Fruit fly (Drosophila melanogaster) whole organism, wandering third instar larva: ENCODE data around the gene CG43137.

ENCODE experiments used
- Abd-B ChIP-seq: fragments of >200 bp; optimal IDR thresholded peaks from 2 replicates; lab custom pipeline; 2017; ENCODE audit warnings: missing biosample characterization, missing genetic modification characterization
- CG32264 ChIP-seq: fragments of 200-800 bp; sonication (Bioruptor generic); optimal IDR thresholded peaks from 2 replicates; lab custom pipeline; 2016; ENCODE audit warnings: missing biosample characterization, missing genetic modification characterization
- CG9705 ChIP-seq: fragments of 200-800 bp; sonication (Bioruptor generic); optimal IDR thresholded peaks from 2 replicates; lab custom pipeline; 2018; ENCODE audit warnings: missing biosample characterization, mild to moderate bottlenecking, missing genetic modification characterization
- CrebA ChIP-seq: fragments of 200-800 bp; sonication (Bioruptor generic); optimal IDR thresholded peaks from 2 replicates; lab custom pipeline; 2016; ENCODE audit warnings: missing biosample characterization, mild to moderate bottlenecking, missing genetic modification characterization, borderline replicate concordance
- Dfd ChIP-seq: fragments of >200 bp; optimal IDR thresholded peaks from 2 replicates; lab custom pipeline; 2017; ENCODE audit warnings: missing biosample characterization, missing genetic modification characterization
- Dif ChIP-seq: fragments of 200-275, 200-300 bp; sonication (Bioruptor generic); optimal IDR thresholded peaks from 2 replicates; lab custom pipeline; 2018; ENCODE audit warnings: missing biosample characterization, missing genetic modification characterization; ENCODE audit not compliant: partially characterized antibody
- GATAd ChIP-seq: sonication (Bioruptor generic); optimal IDR thresholded peaks from 2 replicates; lab custom pipeline; 2016; ENCODE audit warnings: missing biosample characterization, missing genetic modification characterization
- HLH106 ChIP-seq: fragments of 200-800 bp; optimal IDR thresholded peaks from 3 replicates; lab custom pipeline; 2019; ENCODE audit warnings: missing biosample characterization, mild to moderate bottlenecking, missing genetic modification characterization, moderate library complexity
- Hnf4 ChIP-seq: fragments of 200-800 bp; sonication (Bioruptor generic); optimal IDR thresholded peaks from 2 replicates; lab custom pipeline; 2016; ENCODE audit warnings: missing biosample characterization, mild to moderate bottlenecking, missing genetic modification characterization
- Hr78 ChIP-seq: fragments of >200 bp; optimal IDR thresholded peaks from 2 replicates; lab custom pipeline; 2017; ENCODE audit warnings: missing biosample characterization, missing genetic modification characterization
- Hr83 ChIP-seq: fragments of 200-300 bp; sonication (Bioruptor generic); optimal IDR thresholded peaks from 2 replicates; lab custom pipeline; 2016; ENCODE audit warnings: missing biosample characterization, mild to moderate bottlenecking, missing genetic modification characterization, moderate library complexity; ENCODE audit not compliant: poor library complexity, severe bottlenecking
- Jra ChIP-seq: sonication (Bioruptor generic); optimal IDR thresholded peaks from 2 replicates; lab custom pipeline; 2016; ENCODE audit warnings: missing biosample characterization, missing genetic modification characterization
- Mio ChIP-seq: sonication (Bioruptor generic); optimal IDR thresholded peaks from 2 replicates; lab custom pipeline; 2016; ENCODE audit warnings: missing biosample characterization, missing genetic modification characterization
- Myc ChIP-seq: fragments of >200 bp; optimal IDR thresholded peaks from 2 replicates; lab custom pipeline; 2017
- OdsH ChIP-seq: fragments of 200-800 bp; sonication (Bioruptor generic); optimal IDR thresholded peaks from 2 replicates; lab custom pipeline; 2016; ENCODE audit warnings: missing biosample characterization, mild to moderate bottlenecking, missing genetic modification characterization
- Rel ChIP-seq, 2 experiments: fragments of 200-800 bp; sonication (Bioruptor generic) in 1 of 2; optimal IDR thresholded peaks; 2 replicates in 1 of 2; 3 replicates in 1 of 2; lab custom pipeline; 2016 to 2019; ENCODE audit warnings: mild to moderate bottlenecking in 2 of 2, missing biosample characterization in 2 of 2, missing genetic modification characterization in 2 of 2, moderate library complexity in 1 of 2
- Sp1 ChIP-seq: fragments of 200-800 bp; sonication (Bioruptor generic); optimal IDR thresholded peaks from 3 replicates; lab custom pipeline; 2019; ENCODE audit warnings: missing biosample characterization, mild to moderate bottlenecking, missing genetic modification characterization, moderate library complexity
- Vsx2 ChIP-seq: fragments of 200-300, 225-300 bp; sonication (Bioruptor generic); optimal IDR thresholded peaks from 2 replicates; lab custom pipeline; 2018; ENCODE audit warnings: missing biosample characterization, missing genetic modification characterization; ENCODE audit not compliant: partially characterized antibody
- br ChIP-seq: fragments of 200-800 bp; sonication (Bioruptor generic); optimal IDR thresholded peaks from 2 replicates; lab custom pipeline; 2016; ENCODE audit warnings: missing biosample characterization, missing genetic modification characterization
- brk ChIP-seq: fragments of 200-800 bp; sonication (Bioruptor generic); optimal IDR thresholded peaks from 2 replicates; lab custom pipeline; 2016; ENCODE audit warnings: missing biosample characterization, mild to moderate bottlenecking, missing genetic modification characterization
- dl ChIP-seq, 2 experiments: fragments of 175-275, 200-275 bp in 1 of 2; fragments of 200-275 bp in 1 of 2; sonication (Bioruptor generic); optimal IDR thresholded peaks; lab custom pipeline; 2018; ENCODE audit warnings: mild to moderate bottlenecking in 2 of 2, missing biosample characterization in 2 of 2, missing genetic modification characterization in 2 of 2, moderate library complexity in 2 of 2; ENCODE audit not compliant: partially characterized antibody in 2 of 2, insufficient read depth in 1 of 2
- dmrt93B ChIP-seq: fragments of 200-800 bp; sonication (Bioruptor generic); optimal IDR thresholded peaks from 2 replicates; lab custom pipeline; 2018; ENCODE audit warnings: missing biosample characterization, mild to moderate bottlenecking, missing genetic modification characterization
- dsf ChIP-seq: sonication (Bioruptor generic); optimal IDR thresholded peaks from 2 replicates; lab custom pipeline; 2016; ENCODE audit warnings: missing biosample characterization, missing genetic modification characterization, borderline replicate concordance
- ey ChIP-seq: fragments of 200-800 bp; sonication (Bioruptor generic); optimal IDR thresholded peaks from 2 replicates; lab custom pipeline; 2016; ENCODE audit warnings: missing biosample characterization, missing genetic modification characterization
- foxo ChIP-seq, 2 experiments: fragments of 200-800 bp; sonication (Bioruptor generic); optimal IDR thresholded peaks; 2 replicates in 1 of 2; 3 replicates in 1 of 2; lab custom pipeline; 2016 to 2017; ENCODE audit warnings: missing biosample characterization in 2 of 2, missing genetic modification characterization in 2 of 2
- fru ChIP-seq: fragments of 200-800 bp; sonication (Bioruptor generic); optimal IDR thresholded peaks from 3 replicates; lab custom pipeline; 2016; ENCODE audit warnings: missing biosample characterization, mild to moderate bottlenecking, missing genetic modification characterization
- h ChIP-seq: fragments of 200-800 bp; sonication (Bioruptor generic); optimal IDR thresholded peaks from 3 replicates; lab custom pipeline; 2016; ENCODE audit warnings: missing biosample characterization, mild to moderate bottlenecking, missing genetic modification characterization
- jim ChIP-seq: fragments of 175-275, 200-325 bp; sonication (Bioruptor generic); optimal IDR thresholded peaks from 2 replicates; lab custom pipeline; 2016; ENCODE audit warnings: missing biosample characterization, mild to moderate bottlenecking, missing genetic modification characterization
- lola ChIP-seq: fragments of >200 bp; optimal IDR thresholded peaks from 2 replicates; lab custom pipeline; 2017; ENCODE audit warnings: missing biosample characterization, missing genetic modification characterization
- pan ChIP-seq: fragments of >200 bp; optimal IDR thresholded peaks from 2 replicates; lab custom pipeline; 2017
- psq ChIP-seq: fragments of 200-800 bp; sonication (Bioruptor generic); optimal IDR thresholded peaks from 3 replicates; lab custom pipeline; 2017; ENCODE audit warnings: missing biosample characterization, mild to moderate bottlenecking, missing genetic modification characterization, moderate library complexity
- rgr ChIP-seq: fragments of 200-800 bp; sonication (Bioruptor generic); optimal IDR thresholded peaks from 3 replicates; lab custom pipeline; 2016; ENCODE audit warnings: missing biosample characterization, mild to moderate bottlenecking, missing genetic modification characterization
- sage ChIP-seq: fragments of 200-800 bp; sonication (Bioruptor generic); optimal IDR thresholded peaks from 2 replicates; lab custom pipeline; 2016; ENCODE audit warnings: missing biosample characterization, mild to moderate bottlenecking, missing genetic modification characterization
- sv ChIP-seq: fragments of 200-800 bp; sonication (Bioruptor generic); optimal IDR thresholded peaks from 3 replicates; lab custom pipeline; 2016; ENCODE audit warnings: missing biosample characterization, missing genetic modification characterization
- tai ChIP-seq: sonication (Bioruptor generic); optimal IDR thresholded peaks from 2 replicates; lab custom pipeline; 2016; ENCODE audit warnings: missing biosample characterization, missing genetic modification characterization
- usp ChIP-seq: fragments of >200 bp; optimal IDR thresholded peaks from 2 replicates; lab custom pipeline; 2017; ENCODE audit warnings: missing biosample characterization, missing genetic modification characterization
- woc ChIP-seq: sonication (Bioruptor generic); optimal IDR thresholded peaks from 2 replicates; lab custom pipeline; 2016; ENCODE audit warnings: missing biosample characterization, mild to moderate bottlenecking, missing genetic modification characterization

Gene CG43137

dm6 chrX:5896809-5897700 lies 32.1 kb upstream of the CG43137 start:
- TF ChIP-seq brk (GFP tag; lab: Kevin White, UChicago): no peak
- no peak for TF ChIP-seq Dif (GFP tag; lab: Kevin White, UChicago)
- TF ChIP-seq h (GFP tag; lab: Kevin White, UChicago): peak; percentile 54
- peak; percentile 33 for TF ChIP-seq fru (GFP tag; lab: Kevin White, UChicago)
- no peak for TF ChIP-seq dsf (GFP tag; lab: Kevin White, UChicago)
- TF ChIP-seq Vsx2: no peak
- TF ChIP-seq rgr (GFP tag; lab: Kevin White, UChicago): peak; percentile 62
- peak; percentile 38 for TF ChIP-seq HLH106
- TF ChIP-seq Mio (GFP tag; lab: Kevin White, UChicago): no peak
- TF ChIP-seq dl (GFP tag; optimal IDR thresholded peaks at IDR 0.05; lab: Kevin White, UChicago; ENCODE audit: insufficient read depth in 1 of 2, partially characterized antibody in 2 of 2): no peak
- TF ChIP-seq Sp1: peak; percentile 65
- TF ChIP-seq Myc (lab: Kevin White, UChicago): no peak
- peak; percentile 49 for TF ChIP-seq woc (GFP tag; lab: Kevin White, UChicago)
- peak; percentile 30 for TF ChIP-seq ey (GFP tag; lab: Kevin White, UChicago)
- peak; percentile 61 for TF ChIP-seq br (GFP tag; lab: Kevin White, UChicago)
- peak; percentile 5 for TF ChIP-seq Hr83 (GFP tag; lab: Kevin White, UChicago)
- no peak for TF ChIP-seq CG32264 (GFP tag; lab: Kevin White, UChicago)
- TF ChIP-seq Hnf4 (GFP tag; lab: Kevin White, UChicago): peak; percentile 68
- no peak for TF ChIP-seq sv (GFP tag; lab: Kevin White, UChicago)
- TF ChIP-seq dmrt93B (GFP tag; lab: Kevin White, UChicago): peak; percentile 35
- TF ChIP-seq foxo (GFP tag; optimal IDR thresholded peaks at IDR 0.05; lab: Kevin White, UChicago): peak in 1 of 2 experiments; percentile 34
- peak; percentile 40 for TF ChIP-seq OdsH (GFP tag; lab: Kevin White, UChicago)
- peak; percentile 46 for TF ChIP-seq psq
- TF ChIP-seq Hr78 (GFP tag; lab: Kevin White, UChicago): no peak
- no peak for TF ChIP-seq usp (GFP tag; lab: Kevin White, UChicago)
- TF ChIP-seq, all 38 proteins: peak for 14

- TF ChIP-seq ey (GFP tag; lab: Kevin White, UChicago): peak; percentile 97
- TF ChIP-seq rgr (GFP tag; lab: Kevin White, UChicago): peak; percentile 95
- TF ChIP-seq Dif (GFP tag; lab: Kevin White, UChicago): no peak
- peak; percentile 87 for TF ChIP-seq brk (GFP tag; lab: Kevin White, UChicago)
- TF ChIP-seq dmrt93B (GFP tag; lab: Kevin White, UChicago): peak; percentile 93
- TF ChIP-seq Sp1: peak; percentile 96
- no peak for TF ChIP-seq dl (GFP tag; optimal IDR thresholded peaks at IDR 0.05; lab: Kevin White, UChicago; ENCODE audit: insufficient read depth in 1 of 2, partially characterized antibody in 2 of 2)
- TF ChIP-seq psq: peak; percentile 92
- TF ChIP-seq CrebA (GFP tag; lab: Kevin White, UChicago): peak; percentile 75
- TF ChIP-seq sv (GFP tag; lab: Kevin White, UChicago): peak; percentile 81
- no peak for TF ChIP-seq lola (GFP tag; lab: Kevin White, UChicago)
- TF ChIP-seq foxo (GFP tag; optimal IDR thresholded peaks at IDR 0.05; lab: Kevin White, UChicago): peak; percentile 76 to 95
- TF ChIP-seq sage: peak; percentile 92
- peak; percentile 91 for TF ChIP-seq CG32264 (GFP tag; lab: Kevin White, UChicago)
- peak; percentile 96 for TF ChIP-seq tai (GFP tag; lab: Kevin White, UChicago)
- peak; percentile 97 for TF ChIP-seq br (GFP tag; lab: Kevin White, UChicago)
- TF ChIP-seq Rel (GFP tag; optimal IDR thresholded peaks at IDR 0.05; lab: Kevin White, UChicago): peak; percentile 48
- TF ChIP-seq Rel (tag; optimal IDR thresholded peaks at IDR 0.05; lab: Kevin White, UChicago): peak; percentile 79
- TF ChIP-seq Hr83 (GFP tag; lab: Kevin White, UChicago): peak; percentile 93
- TF ChIP-seq Myc (lab: Kevin White, UChicago): no peak
- peak; percentile 94 for TF ChIP-seq HLH106
- TF ChIP-seq GATAd (GFP tag; lab: Kevin White, UChicago): peak; percentile 84
- peak; percentile 94 for TF ChIP-seq OdsH (GFP tag; lab: Kevin White, UChicago)
- TF ChIP-seq Abd-B (GFP tag; lab: Kevin White, UChicago): no peak
- TF ChIP-seq dsf (GFP tag; lab: Kevin White, UChicago): peak; percentile 78
- TF ChIP-seq Hr78 (GFP tag; lab: Kevin White, UChicago): no peak
- peak; percentile 84 for TF ChIP-seq Mio (GFP tag; lab: Kevin White, UChicago)
- TF ChIP-seq woc (GFP tag; lab: Kevin White, UChicago): peak; percentile 97
- no peak for TF ChIP-seq usp (GFP tag; lab: Kevin White, UChicago)
- no peak for TF ChIP-seq Dfd (GFP tag; lab: Kevin White, UChicago)
- peak; percentile 89 for TF ChIP-seq CG9705
- peak; percentile 95 for TF ChIP-seq fru (GFP tag; lab: Kevin White, UChicago)
- peak; percentile 98 for TF ChIP-seq Hnf4 (GFP tag; lab: Kevin White, UChicago)
- peak; percentile 93 for TF ChIP-seq Jra (GFP tag; lab: Kevin White, UChicago)
- TF ChIP-seq Vsx2: no peak
- TF ChIP-seq pan (lab: Kevin White, UChicago): no peak
- peak; percentile 97 for TF ChIP-seq h (GFP tag; lab: Kevin White, UChicago)
- TF ChIP-seq jim (GFP tag; lab: Kevin White, UChicago): peak; percentile 81
Observed at dm6 chrX:5895821-5896550, 31.0 kb upstream of the CG43137 start.
